Fruit fly (Drosophila melanogaster): ENCODE data around the gene verm.
A peak's percentile ranks its signal among the peaks of the same experiment; 100 is the strongest.

Gene verm

dm6 chr3L:19707570-19708146 lies 12.6 kb upstream of the verm start, which contains the start of gene serp (continued):
- no peak for TF ChIP-seq CG17359 (tag; optimal IDR thresholded peaks at IDR 0.05)
- no peak for TF ChIP-seq zfh1 (GFP tag; IDR thresholded peaks at IDR 0.05)
- no peak for TF ChIP-seq CG6683 (GFP tag; optimal IDR thresholded peaks at IDR 0.05)
- no peak for TF ChIP-seq CG2199 (GFP tag; IDR thresholded peaks at IDR 0.05)
- peak; percentile 28 for TF ChIP-seq Nf-YB (GFP tag; optimal IDR thresholded peaks at IDR 0.05)
- TF ChIP-seq dati (GFP tag; IDR thresholded peaks at IDR 0.05) = no peak
- TF ChIP-seq nerfin-1 (tag; optimal IDR thresholded peaks at IDR 0.05) = no peak
- TF ChIP-seq CG2678 (tag; optimal IDR thresholded peaks at IDR 0.05) = no peak
- TF ChIP-seq prd (optimal IDR thresholded peaks at IDR 0.05) = no peak
- TF ChIP-seq prd (GFP tag; IDR thresholded peaks at IDR 0.05) = no peak
- TF ChIP-seq pum (GFP tag; optimal IDR thresholded peaks at IDR 0.05) = no peak
- TF ChIP-seq fd3F (GFP tag; optimal IDR thresholded peaks at IDR 0.05) = no peak
- TF ChIP-seq Side (GFP tag; optimal IDR thresholded peaks at IDR 0.05) = no peak
- no peak for TF ChIP-seq nom (GFP tag; optimal IDR thresholded peaks at IDR 0.05)
- TF ChIP-seq fu2 (GFP tag; optimal IDR thresholded peaks at IDR 0.05) = no peak
- TF ChIP-seq CG4707 (GFP tag; optimal IDR thresholded peaks at IDR 0.05) = no peak
- peak; percentile 26 for TF ChIP-seq CG13894 (tag; optimal IDR thresholded peaks at IDR 0.05)
- TF ChIP-seq gfzf (GFP tag; optimal IDR thresholded peaks at IDR 0.05) = no peak
- TF ChIP-seq pzg (GFP tag; optimal IDR thresholded peaks at IDR 0.05) = no peak
- TF ChIP-seq CG2129 (GFP tag; IDR thresholded peaks at IDR 0.05; ENCODE audit: partially characterized antibody) = no peak
- TF ChIP-seq CG11093 (GFP tag; IDR thresholded peaks at IDR 0.05) = no peak
- TF ChIP-seq lab (GFP tag; optimal IDR thresholded peaks at IDR 0.05) = no peak
- TF ChIP-seq Sry-δ (GFP tag; optimal IDR thresholded peaks at IDR 0.05) = no peak
- TF ChIP-seq Hr39 (optimal IDR thresholded peaks at IDR 0.05) = no peak
- no peak for TF ChIP-seq CG6854 (GFP tag; optimal IDR thresholded peaks at IDR 0.05)
- TF ChIP-seq B-H2 (GFP tag; optimal IDR thresholded peaks at IDR 0.05) = no peak
- no peak for TF ChIP-seq Gsc (GFP tag; IDR thresholded peaks at IDR 0.05)
- no peak for TF ChIP-seq eyg (GFP tag; optimal IDR thresholded peaks at IDR 0.05)
- no peak for TF ChIP-seq Atf6 (GFP tag; IDR thresholded peaks at IDR 0.05)
- TF ChIP-seq crol (GFP tag; IDR thresholded peaks at IDR 0.05) = no peak
- peak; percentile 71 for TF ChIP-seq Deaf1 (tag; optimal IDR thresholded peaks at IDR 0.05)
- TF ChIP-seq Poxn (GFP tag; IDR thresholded peaks at IDR 0.05) = no peak
- no peak for TF ChIP-seq ash1 (GFP tag; optimal IDR thresholded peaks at IDR 0.05)
- no peak for TF ChIP-seq CG12942 (GFP tag; optimal IDR thresholded peaks at IDR 0.05)
- TF ChIP-seq CG9817 (tag; optimal IDR thresholded peaks at IDR 0.05) = no peak
- no peak for TF ChIP-seq CG13775 (GFP tag; optimal IDR thresholded peaks at IDR 0.05)
- TF ChIP-seq CG3163 (GFP tag; optimal IDR thresholded peaks at IDR 0.05) = no peak
- TF ChIP-seq CG17568 (GFP tag; optimal IDR thresholded peaks at IDR 0.05) = no peak
- TF ChIP-seq z (GFP tag; IDR thresholded peaks at IDR 0.05) = no peak
- no peak for TF ChIP-seq pita (GFP tag; optimal IDR thresholded peaks at IDR 0.05)
- TF ChIP-seq Sox100B (GFP tag; optimal IDR thresholded peaks at IDR 0.05) = no peak
- no peak for TF ChIP-seq CG16815 (GFP tag; optimal IDR thresholded peaks at IDR 0.05)
- TF ChIP-seq CG3847 (GFP tag; IDR thresholded peaks at IDR 0.05) = no peak
- no peak for TF ChIP-seq CG8281 (tag; optimal IDR thresholded peaks at IDR 0.05)
- no peak for TF ChIP-seq CG17829 (tag; optimal IDR thresholded peaks at IDR 0.05)
- no peak for TF ChIP-seq hth (optimal IDR thresholded peaks at IDR 0.05)
- no peak for TF ChIP-seq CG4328 (GFP tag; optimal IDR thresholded peaks at IDR 0.05)
- TF ChIP-seq Hsf (GFP tag; optimal IDR thresholded peaks at IDR 0.05) = no peak
- no peak for TF ChIP-seq bab2 (GFP tag; optimal IDR thresholded peaks at IDR 0.05)
- no peak for TF ChIP-seq CG9727 (GFP tag; optimal IDR thresholded peaks at IDR 0.05)
- TF ChIP-seq CG8359 (GFP tag; optimal IDR thresholded peaks at IDR 0.05; ENCODE audit: borderline replicate concordance) = no peak
- TF ChIP-seq CG1647 (GFP tag; optimal IDR thresholded peaks at IDR 0.05) = no peak

Data from whole organism, embryonic.